Worm (Caenorhabditis elegans) whole organism, mixed stage, embryonic: ENCODE measurements around the gene lem-2.

ENCODE experiments used
- cnd-1 ChIP-seq: fragments of 200-800 bp; sonication (Bioruptor generic); optimal IDR thresholded peaks from 2 replicates; lab custom pipeline; 2018; ENCODE audit warnings: mild to moderate bottlenecking, missing genetic modification characterization, missing compliant biosample characterization
- elt-1 ChIP-seq: sonication (generic microtip); optimal IDR thresholded peaks from 2 replicates; lab custom pipeline; 2017; ENCODE audit warnings: missing genetic modification characterization, mild to moderate bottlenecking, missing compliant biosample characterization, antibody characterized with exemption, moderate library complexity, borderline replicate concordance; ENCODE audit not compliant: insufficient read depth
- flh-1 ChIP-seq: fragments of 200-800 bp; sonication (Bioruptor generic); optimal IDR thresholded peaks from 2 replicates; lab custom pipeline; 2018; ENCODE audit warnings: mild to moderate bottlenecking, missing genetic modification characterization, moderate library complexity, missing compliant biosample characterization
- lin-32 ChIP-seq: fragments of 200-800 bp; sonication (Bioruptor generic); optimal IDR thresholded peaks from 2 replicates; lab custom pipeline; 2018; ENCODE audit warnings: mild to moderate bottlenecking, missing genetic modification characterization, missing compliant biosample characterization
- mab-5 ChIP-seq: fragments of 150-350 bp; optimal IDR thresholded peaks from 2 replicates; lab custom pipeline; 2014; ENCODE audit warnings: missing biosample characterization, missing genetic modification characterization
- mep-1 ChIP-seq: fragments of 150-350 bp; optimal IDR thresholded peaks from 2 replicates; lab custom pipeline; 2017; ENCODE audit warnings: missing biosample characterization, missing genetic modification reagents, missing genetic modification characterization, inconsistent platforms
- nhr-237 ChIP-seq: fragments of 150-350 bp; optimal IDR thresholded peaks from 2 replicates; lab custom pipeline; 2014; ENCODE audit warnings: missing biosample characterization, missing genetic modification characterization
- nhr-28 ChIP-seq: fragments of 150-350 bp; optimal IDR thresholded peaks from 2 replicates; lab custom pipeline; 2014; ENCODE audit warnings: missing biosample characterization, missing genetic modification characterization
- pha-4 ChIP-seq: fragments of 150-350 bp; optimal IDR thresholded peaks from 2 replicates; lab custom pipeline; 2018; ENCODE audit warnings: missing biosample characterization, missing genetic modification reagents, missing genetic modification characterization
- snpc-4 ChIP-seq: fragments of 150-350 bp; optimal IDR thresholded peaks from 2 replicates; lab custom pipeline; 2014; ENCODE audit warnings: missing biosample characterization, missing genetic modification characterization
- sptf-1 ChIP-seq: sonication (generic microtip); optimal IDR thresholded peaks from 2 replicates; lab custom pipeline; 2017; ENCODE audit warnings: mild to moderate bottlenecking, missing genetic modification characterization, moderate library complexity, missing compliant biosample characterization
- unc-39 ChIP-seq: fragments of 150-350 bp; optimal IDR thresholded peaks from 2 replicates; lab custom pipeline; 2014; ENCODE audit warnings: missing biosample characterization, missing genetic modification characterization
- unc-62 ChIP-seq: fragments of 150-350 bp; optimal IDR thresholded peaks from 2 replicates; lab custom pipeline; 2014; ENCODE audit warnings: missing biosample characterization, missing genetic modification reagents, missing genetic modification characterization
- ztf-11 ChIP-seq: fragments of 150-350 bp; optimal IDR thresholded peaks from 2 replicates; lab custom pipeline; 2014; ENCODE audit warnings: missing biosample characterization, missing genetic modification characterization

ce11 chrII:14053141-14053540 lies 10.1 kb upstream of the lem-2 start:
- no peak for TF ChIP-seq ztf-11 (tag; lab: Kevin White, UChicago)
- TF ChIP-seq pha-4 = no peak
- TF ChIP-seq snpc-4 (tag; lab: Kevin White, UChicago) = no peak
- TF ChIP-seq unc-39 (tag; lab: Kevin White, UChicago) = no peak
- TF ChIP-seq elt-1 (tag; lab: Kevin White, UChicago) = no peak
- TF ChIP-seq unc-62 = no peak
- TF ChIP-seq nhr-28 (tag; lab: Kevin White, UChicago) = no peak
- no peak for TF ChIP-seq mep-1 (tag; lab: Kevin White, UChicago)
- no peak for TF ChIP-seq nhr-237 (tag; lab: Kevin White, UChicago)
- TF ChIP-seq cnd-1 (tag; lab: Kevin White, UChicago) = no peak
- no peak for TF ChIP-seq mab-5
- TF ChIP-seq flh-1 (GFP tag; lab: Kevin White, UChicago) = no peak
- TF ChIP-seq sptf-1 (tag; lab: Kevin White, UChicago) = no peak
- no peak for TF ChIP-seq lin-32 (GFP tag; lab: Kevin White, UChicago)
